Worm (Caenorhabditis elegans): ENCODE data around the gene F41F3.9.

F41F3.9 gene

DNA sequence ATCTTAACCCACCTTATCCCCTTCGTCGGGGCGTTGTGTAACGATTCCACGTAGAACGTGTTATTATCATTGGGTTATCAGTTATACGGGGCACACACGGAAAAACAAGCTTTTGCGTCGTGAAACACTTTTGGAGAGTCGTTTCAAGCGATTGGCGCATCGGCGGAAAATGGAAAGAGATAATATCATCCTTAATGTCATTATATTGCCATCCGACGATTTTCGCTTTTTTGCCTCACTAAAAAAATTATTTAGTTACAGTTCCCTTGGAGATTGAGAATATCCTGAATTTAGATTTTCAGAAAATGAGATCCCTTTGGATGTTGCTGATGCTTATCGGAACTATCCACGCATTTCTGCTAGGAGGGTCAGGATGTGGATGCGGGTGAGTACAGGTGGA lies 6.7 kb upstream of the F41F3.9 start, which contains the start of gene F41F3.8:
F41F3.8 (plus strand) TSS at position 301 of the 400 bp plus-strand sequence.
- TF ChIP-seq ref-2 (tag; optimal IDR thresholded peaks at IDR 0.05): no peak
- TF ChIP-seq tbx-2 (tag; optimal IDR thresholded peaks at IDR 0.05): no peak

DNA sequence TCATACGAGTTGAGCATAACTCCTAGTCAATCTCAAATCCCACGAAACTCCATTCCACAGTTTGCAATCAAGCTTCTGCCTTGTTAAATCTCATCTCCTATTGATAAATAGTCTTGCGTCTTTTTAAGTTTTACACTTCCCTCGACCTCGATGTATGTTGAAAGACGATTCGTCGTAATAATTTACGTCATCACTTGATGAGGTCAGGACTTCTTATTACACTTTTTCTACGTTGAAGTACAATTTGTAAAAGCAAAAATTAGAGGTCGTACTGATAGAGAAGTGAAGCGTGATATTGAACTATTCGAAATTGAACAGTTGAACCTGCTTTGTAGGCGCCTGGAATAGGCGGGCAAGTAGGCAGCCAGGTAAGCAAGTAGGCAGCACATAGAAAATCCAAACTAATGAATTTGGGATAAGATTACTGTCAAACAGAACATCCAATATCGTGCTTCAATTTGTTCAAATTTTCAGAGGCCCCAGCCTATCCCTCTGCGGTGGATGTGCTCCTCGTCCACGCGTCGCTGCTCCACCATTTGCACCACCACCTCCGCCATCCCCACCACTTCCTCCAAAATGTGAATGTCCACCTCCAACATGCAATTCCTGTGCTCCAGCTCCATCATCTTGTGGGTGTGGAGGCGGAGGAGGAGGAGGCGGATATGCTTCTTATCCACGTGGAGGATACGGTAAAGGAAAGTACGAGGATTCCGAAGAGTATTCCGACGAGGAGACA lies 5.5 kb upstream of the F41F3.9 start:
- TF ChIP-seq syd-9 (tag; optimal IDR thresholded peaks at IDR 0.05) (no peak), rnt-1 (tag; optimal IDR thresholded peaks at IDR 0.05) (no peak), unc-3 (GFP tag; conservative IDR thresholded peaks at IDR 0.05) (no peak), unc-3 (tag; optimal IDR thresholded peaks at IDR 0.05) (no peak), pat-9 (tag; optimal IDR thresholded peaks at IDR 0.05) (no peak), dmd-4 (tag; optimal IDR thresholded peaks at IDR 0.05; ENCODE audit: borderline replicate concordance) (no peak), elt-2 (tag; optimal IDR thresholded peaks at IDR 0.05) (no peak), dve-1 (tag; optimal IDR thresholded peaks at IDR 0.05) (no peak), unc-55 (GFP tag; optimal IDR thresholded peaks at IDR 0.05) (no peak), fkh-6 (tag; optimal IDR thresholded peaks at IDR 0.05) (no peak), ets-4 (tag; optimal IDR thresholded peaks at IDR 0.05) (no peak), ceh-19 (GFP tag; optimal IDR thresholded peaks at IDR 0.05) (no peak)

DNA sequence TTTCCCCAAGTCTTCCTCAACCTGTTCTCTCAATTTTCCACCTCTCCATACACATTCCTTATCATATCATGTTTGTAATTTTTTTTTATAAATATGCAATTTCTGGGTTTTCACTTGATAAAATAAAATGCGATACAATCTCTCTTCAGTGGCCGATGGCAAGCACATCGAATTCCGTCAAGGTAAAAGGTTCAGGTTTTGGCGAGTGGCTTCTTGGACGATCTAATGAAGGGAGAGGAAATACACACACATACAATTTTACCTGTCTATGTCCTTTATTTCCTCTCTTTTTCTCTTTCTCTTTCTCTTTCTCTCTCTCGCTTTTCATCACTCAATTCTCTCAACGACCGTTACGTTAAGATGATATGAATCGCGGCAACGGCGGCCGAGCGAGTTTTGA lies 3.8 kb upstream of the F41F3.9 start:
- TF ChIP-seq eyg-1 (tag; optimal IDR thresholded peaks at IDR 0.05) (no peak), sdc-2 (tag; optimal IDR thresholded peaks at IDR 0.05) (no peak), unc-86 (tag; optimal IDR thresholded peaks at IDR 0.05) (no peak), tbx-2 (tag; optimal IDR thresholded peaks at IDR 0.05) (no peak), lim-6 (tag; optimal IDR thresholded peaks at IDR 0.05) (no peak), ref-2 (tag; optimal IDR thresholded peaks at IDR 0.05) (no peak), che-1 (tag; optimal IDR thresholded peaks at IDR 0.05) (no peak), sox-2 (GFP tag; IDR thresholded peaks at IDR 0.05) (no peak), pat-9 (tag; optimal IDR thresholded peaks at IDR 0.05) (no peak), npax-4 (tag; optimal IDR thresholded peaks at IDR 0.05) (no peak)

- TF ChIP-seq elt-4 (tag; optimal IDR thresholded peaks at IDR 0.05): peak; percentile 26
- TF ChIP-seq ztf-16 (tag; optimal IDR thresholded peaks at IDR 0.05): no peak
- no peak for TF ChIP-seq C38D4.7 (GFP tag; optimal IDR thresholded peaks at IDR 0.05)
- TF ChIP-seq sox-4 (tag; optimal IDR thresholded peaks at IDR 0.05): no peak
- TF ChIP-seq mec-3 (tag; optimal IDR thresholded peaks at IDR 0.05; ENCODE audit: borderline replicate concordance): peak; percentile 13
- TF ChIP-seq Y22D7AL.16 (tag; optimal IDR thresholded peaks at IDR 0.05): no peak
- no peak for TF ChIP-seq gmeb-2 (tag; optimal IDR thresholded peaks at IDR 0.05)
- TF ChIP-seq lim-6 (tag; optimal IDR thresholded peaks at IDR 0.05): no peak
Measured at ce11 chrV:4653093-4653492, 2.2 kb upstream of the F41F3.9 start.

- TF ChIP-seq che-1 (tag; optimal IDR thresholded peaks at IDR 0.05) (no peak), dmd-4 (tag; optimal IDR thresholded peaks at IDR 0.05; ENCODE audit: borderline replicate concordance) (no peak), lim-6 (tag; optimal IDR thresholded peaks at IDR 0.05) (no peak), elt-4 (tag; optimal IDR thresholded peaks at IDR 0.05) (no peak), T23F11.4 (GFP tag; optimal IDR thresholded peaks at IDR 0.05) (no peak), ceh-48 (tag; optimal IDR thresholded peaks at IDR 0.05) (no peak)
Measured at ce11 chrV:4653871-4654605, 1.2 kb upstream of the F41F3.9 start, which contains the start of the genes col-139 and F41F3.1. col-139 (minus strand) TSS chrV:4653971. F41F3.1 (plus strand) TSS chrV:4654555.

DNA sequence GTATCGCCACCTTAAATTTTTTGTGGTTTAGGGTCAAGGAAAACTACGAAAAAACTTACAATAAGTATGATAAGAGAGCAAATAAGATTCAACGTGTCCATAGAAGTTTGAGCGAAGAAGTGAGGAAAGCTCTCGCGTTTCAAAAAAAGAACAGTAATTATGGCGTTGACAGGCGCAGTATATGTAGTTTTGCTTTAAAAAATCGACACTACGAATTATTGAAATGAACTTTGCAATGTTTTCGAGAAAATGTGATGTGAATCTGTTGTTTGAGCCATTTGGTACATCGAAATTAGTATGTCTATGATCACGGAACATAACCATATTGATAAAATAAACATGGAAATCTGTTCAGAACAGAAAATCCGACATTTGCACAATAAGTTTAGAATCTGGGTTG lies 7.1 kb downstream of the F41F3.9 start, which contains the start of gene srx-74:
srx-74 (minus strand) TSS at position 101 of the 400 bp plus-strand sequence.
- TF ChIP-seq ceh-18 (tag; optimal IDR thresholded peaks at IDR 0.05): no peak
- TF ChIP-seq pha-4 (tag; optimal IDR thresholded peaks at IDR 0.05): no peak
